Worm (Caenorhabditis elegans): Measurements from ENCODE around the gene Y6D1A.1.
A peak's percentile ranks its signal among the peaks of the same experiment; 100 is the strongest.

Gene Y6D1A.1

DNA sequence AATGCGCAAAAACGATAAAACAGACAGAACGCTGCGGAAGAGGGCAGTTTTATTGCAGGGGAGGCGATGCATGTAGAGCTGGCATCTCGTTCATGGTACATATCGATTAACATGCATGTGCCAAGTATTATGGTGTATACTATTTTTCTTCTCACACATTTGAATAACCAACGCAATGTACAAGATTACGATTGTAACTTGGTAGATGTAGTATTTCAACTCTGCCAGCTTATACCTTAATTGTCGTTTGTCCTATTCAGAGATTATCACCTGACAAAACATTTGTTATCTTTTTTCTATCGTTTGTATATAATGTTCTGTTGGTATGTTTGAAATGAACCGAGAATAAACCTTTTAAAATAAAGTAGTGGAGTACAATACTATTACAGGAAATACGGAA is 6.5 kb upstream of the Y6D1A.1 start, which contains the start of gene pes-5:
TSS of gene pes-5 (minus strand) at position 101 of the 400 bp plus-strand sequence.
- TF ChIP-seq sma-3 (GFP tag; optimal IDR thresholded peaks at IDR 0.05) = no peak
- TF ChIP-seq elt-3 (tag; optimal IDR thresholded peaks at IDR 0.05) = no peak
- TF ChIP-seq nhr-23 (tag; optimal IDR thresholded peaks at IDR 0.05) = no peak
- no peak for TF ChIP-seq peb-1 (tag; optimal IDR thresholded peaks at IDR 0.05)
- TF ChIP-seq ztf-4 (tag; optimal IDR thresholded peaks at IDR 0.05) = no peak
- no peak for TF ChIP-seq gmeb-1 (tag; optimal IDR thresholded peaks at IDR 0.05)
- no peak for TF ChIP-seq dmd-4 (tag; optimal IDR thresholded peaks at IDR 0.05)
- no peak for TF ChIP-seq R02D3.7 (tag; optimal IDR thresholded peaks at IDR 0.05)

DNA sequence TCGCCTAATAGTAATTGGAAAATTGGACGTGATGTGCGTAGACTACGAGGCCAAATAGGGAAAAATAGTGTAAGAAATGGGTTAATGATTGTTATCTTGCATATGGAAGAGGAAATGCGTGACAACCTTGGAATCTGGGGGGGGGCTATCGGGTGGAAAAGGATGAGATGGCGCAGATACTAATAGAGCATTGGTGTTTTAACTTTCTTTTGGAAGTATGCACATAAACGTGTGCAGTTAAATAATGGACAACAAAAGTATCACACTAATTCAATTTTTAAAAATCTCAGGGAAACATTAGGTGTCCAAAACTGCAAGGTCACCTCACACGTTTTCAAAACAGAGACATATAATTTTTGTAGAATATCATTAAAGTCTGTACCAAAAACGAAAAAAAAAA is 3.6 kb downstream of the Y6D1A.1 start, which contains the start of gene Y6D1A.2:
TSS of gene Y6D1A.2 (minus strand) at position 101 of the 400 bp plus-strand sequence.
- TF ChIP-seq nhr-129 (tag; optimal IDR thresholded peaks at IDR 0.05) = no peak
- no peak for TF ChIP-seq dmd-4 (tag; optimal IDR thresholded peaks at IDR 0.05)
- no peak for TF ChIP-seq ama-1 (optimal IDR thresholded peaks at IDR 0.05)
- no peak for TF ChIP-seq mdl-1 (tag; optimal IDR thresholded peaks at IDR 0.05)
- no peak for TF ChIP-seq alr-1 (tag; optimal IDR thresholded peaks at IDR 0.05)
- no peak for TF ChIP-seq nhr-11 (tag; optimal IDR thresholded peaks at IDR 0.05)
- no peak for TF ChIP-seq ceh-16 (tag; optimal IDR thresholded peaks at IDR 0.05)
- TF ChIP-seq ztf-1 (GFP tag; conservative IDR thresholded peaks at IDR 0.05) = no peak
- no peak for TF ChIP-seq nhr-23 (tag; optimal IDR thresholded peaks at IDR 0.05)

DNA sequence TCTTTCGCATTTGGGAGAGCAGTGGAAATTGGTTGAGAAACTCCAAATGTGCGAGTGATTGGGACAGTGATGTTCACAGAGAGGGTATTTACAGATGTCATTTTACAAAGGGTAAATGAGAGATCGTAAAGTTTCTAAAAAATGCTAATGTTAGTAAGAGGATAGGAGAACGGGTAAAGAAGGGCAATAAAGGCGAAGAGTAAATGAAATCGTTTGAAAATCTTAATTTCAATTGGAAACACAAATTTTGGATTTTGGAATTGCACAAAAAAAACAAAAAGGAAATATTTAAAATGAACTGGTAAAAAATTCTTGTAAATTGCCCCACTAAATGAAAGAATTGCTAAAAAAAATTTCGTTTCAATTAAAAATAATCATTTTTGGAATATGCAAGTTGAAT is 6.9 kb downstream of the Y6D1A.1 start, which contains the start of gene pap-3:
TSS of gene pap-3 (minus strand) at position 101 of the 400 bp plus-strand sequence.
- TF ChIP-seq egl-27 (tag; optimal IDR thresholded peaks at IDR 0.05) = no peak
- TF ChIP-seq nhr-129 (tag; optimal IDR thresholded peaks at IDR 0.05) = no peak
- TF ChIP-seq Y55F3AM.14 (GFP tag; optimal IDR thresholded peaks at IDR 0.05) = no peak
- no peak for TF ChIP-seq elt-1 (tag; optimal IDR thresholded peaks at IDR 0.05)
- TF ChIP-seq nhr-12 (tag; optimal IDR thresholded peaks at IDR 0.05) = no peak
- TF ChIP-seq unc-55 (GFP tag; optimal IDR thresholded peaks at IDR 0.05) = no peak
- TF ChIP-seq R02D3.7 (tag; optimal IDR thresholded peaks at IDR 0.05) = no peak
- no peak for TF ChIP-seq ztf-4 (tag; optimal IDR thresholded peaks at IDR 0.05)
- TF ChIP-seq lsy-2 (tag; optimal IDR thresholded peaks at IDR 0.05) = no peak
- TF ChIP-seq nhr-77 (tag; optimal IDR thresholded peaks at IDR 0.05) = no peak
- TF ChIP-seq nhr-21 (tag; optimal IDR thresholded peaks at IDR 0.05) = no peak

DNA sequence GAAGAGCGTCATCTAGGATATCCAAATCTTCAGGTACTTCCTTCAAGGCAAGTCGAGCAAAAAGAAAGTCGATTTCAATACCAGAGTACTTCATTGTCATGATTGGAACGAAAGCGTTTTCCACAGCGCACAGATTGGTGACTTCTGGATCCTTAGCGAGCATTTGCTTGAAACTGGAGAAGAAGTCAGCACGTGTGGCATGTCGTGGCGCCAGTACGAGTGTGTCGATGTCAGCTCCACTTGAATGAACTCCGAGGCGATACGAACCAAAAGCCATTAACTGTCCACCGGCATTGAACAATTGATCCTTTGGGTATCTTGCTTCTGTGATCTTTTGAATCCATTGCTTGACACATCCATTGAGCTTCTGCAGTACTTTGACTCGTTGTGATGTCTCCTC is 7.4 kb downstream of the Y6D1A.1 start:
- TF ChIP-seq gmeb-1 (tag; optimal IDR thresholded peaks at IDR 0.05) (no peak), Y55F3AM.14 (GFP tag; optimal IDR thresholded peaks at IDR 0.05) (no peak), R02D3.7 (tag; optimal IDR thresholded peaks at IDR 0.05) (no peak), nhr-25 (tag; optimal IDR thresholded peaks at IDR 0.05) (no peak), ztf-1 (GFP tag; conservative IDR thresholded peaks at IDR 0.05) (no peak), elt-3 (tag; optimal IDR thresholded peaks at IDR 0.05) (no peak), ama-1 (optimal IDR thresholded peaks at IDR 0.05) (no peak), C34F6.9 (tag; optimal IDR thresholded peaks at IDR 0.05) (no peak), lin-11 (tag; optimal IDR thresholded peaks at IDR 0.05) (no peak), lsy-2 (tag; optimal IDR thresholded peaks at IDR 0.05) (no peak), nhr-237 (tag; optimal IDR thresholded peaks at IDR 0.05) (no peak), unc-39 (tag; optimal IDR thresholded peaks at IDR 0.05) (no peak), snpc-4 (tag; optimal IDR thresholded peaks at IDR 0.05) (no peak), peb-1 (tag; optimal IDR thresholded peaks at IDR 0.05) (no peak), zag-1 (tag; optimal IDR thresholded peaks at IDR 0.05) (no peak), nhr-6 (tag; optimal IDR thresholded peaks at IDR 0.05) (no peak), mab-5 (tag; optimal IDR thresholded peaks at IDR 0.05) (no peak), lin-13 (GFP tag; optimal IDR thresholded peaks at IDR 0.05) (no peak)

DNA sequence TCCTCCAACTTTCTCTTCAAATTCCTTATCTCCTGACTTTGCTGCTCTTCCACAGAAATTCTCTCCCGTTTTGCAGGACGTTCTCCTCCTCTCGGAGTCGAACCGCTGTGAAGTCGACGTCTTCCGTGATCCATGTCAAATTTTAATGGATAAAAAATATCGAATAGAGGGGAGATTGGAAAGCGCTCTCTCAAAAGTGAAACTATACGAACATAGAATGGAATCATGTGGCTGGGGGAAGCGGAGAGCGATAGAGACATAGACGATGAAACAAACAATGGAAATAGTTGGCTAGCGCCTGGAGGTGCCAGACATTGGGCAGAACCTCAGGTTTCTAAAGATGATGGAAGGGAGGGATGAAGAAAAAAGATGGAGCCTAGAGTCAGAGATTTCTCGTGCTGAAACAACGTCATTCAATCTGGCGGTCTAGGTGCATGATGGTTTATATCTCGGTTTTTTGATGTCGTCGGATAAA is 9.5 kb downstream of the Y6D1A.1 start, which contains the start of gene F43G6.8:
TSS of gene F43G6.8 (minus strand) at position 198 of the 475 bp plus-strand sequence.
- TF ChIP-seq nhr-129 (tag; optimal IDR thresholded peaks at IDR 0.05) = peak; percentile 83
- TF ChIP-seq ZK546.5 (tag; optimal IDR thresholded peaks at IDR 0.05) = no peak
- peak; percentile 13 for TF ChIP-seq fos-1 (tag; optimal IDR thresholded peaks at IDR 0.05)
- TF ChIP-seq F13H6.1 (tag; optimal IDR thresholded peaks at IDR 0.05) = no peak
- TF ChIP-seq nhr-23 (tag; optimal IDR thresholded peaks at IDR 0.05) = no peak
- no peak for TF ChIP-seq ztf-11 (tag; optimal IDR thresholded peaks at IDR 0.05)
- no peak for TF ChIP-seq nhr-11 (tag; optimal IDR thresholded peaks at IDR 0.05)
- TF ChIP-seq unc-55 (GFP tag; optimal IDR thresholded peaks at IDR 0.05) = peak; percentile 50
- no peak for TF ChIP-seq aly-2 (tag; optimal IDR thresholded peaks at IDR 0.05)
- peak; percentile 29 for TF ChIP-seq lin-11 (tag; optimal IDR thresholded peaks at IDR 0.05)
- TF ChIP-seq ama-1 (optimal IDR thresholded peaks at IDR 0.05) = peak; percentile 79
- TF ChIP-seq egl-27 (tag; optimal IDR thresholded peaks at IDR 0.05) = no peak
- TF ChIP-seq nhr-21 (tag; optimal IDR thresholded peaks at IDR 0.05) = peak; percentile 10
- no peak for TF ChIP-seq sma-3 (GFP tag; optimal IDR thresholded peaks at IDR 0.05)
- no peak for TF ChIP-seq gmeb-1 (tag; optimal IDR thresholded peaks at IDR 0.05)
- no peak for TF ChIP-seq mbf-1 (tag; optimal IDR thresholded peaks at IDR 0.05)
- peak; percentile 6 for TF ChIP-seq nhr-25 (tag; optimal IDR thresholded peaks at IDR 0.05)
- peak; percentile 32 for TF ChIP-seq blmp-1 (tag; optimal IDR thresholded peaks at IDR 0.05; ENCODE audit: insufficient read depth)
- no peak for TF ChIP-seq R02D3.7 (tag; optimal IDR thresholded peaks at IDR 0.05)
- TF ChIP-seq elt-3 (tag; optimal IDR thresholded peaks at IDR 0.05) = no peak
- TF ChIP-seq peb-1 (tag; optimal IDR thresholded peaks at IDR 0.05) = no peak
- TF ChIP-seq skn-1 (tag; optimal IDR thresholded peaks at IDR 0.05) = no peak
- TF ChIP-seq zag-1 (tag; optimal IDR thresholded peaks at IDR 0.05) = no peak
- peak; percentile 2 for TF ChIP-seq snpc-4 (tag; optimal IDR thresholded peaks at IDR 0.05)
- peak in 1 of 2 experiments; percentile 61 for TF ChIP-seq lsy-2 (tag; optimal IDR thresholded peaks at IDR 0.05)
- no peak for TF ChIP-seq ztf-1 (GFP tag; conservative IDR thresholded peaks at IDR 0.05)
- TF ChIP-seq C34F6.9 (tag; optimal IDR thresholded peaks at IDR 0.05) = peak; percentile 81
- peak; percentile 42 for TF ChIP-seq sma-9 (GFP tag; optimal IDR thresholded peaks at IDR 0.05)
- no peak for TF ChIP-seq sma-9 (tag; optimal IDR thresholded peaks at IDR 0.05)
